Worm (Caenorhabditis elegans): ENCODE results near the gene F21C10.1.

Gene F21C10.1

ce11 chrV:9165073-9165699 is 33.0 kb downstream of the F21C10.1 start, which contains the start of gene col-10:
col-10 (minus strand) TSS chrV:9165307.
- TF ChIP-seq Y48G9A.11 (GFP tag; IDR thresholded peaks at IDR 0.05) (no peak), nhr-42 (GFP tag; IDR thresholded peaks at IDR 0.05) (0 out of 2 replicates have a peak, but pooled peaks have one; percentile 18), ama-1 (optimal IDR thresholded peaks at IDR 0.05) (peak; percentile 95), snpc-1.2 (GFP tag; IDR thresholded peaks at IDR 0.05) (peak; percentile 35; the same call in 1 of the 2 replicates), nhr-25 (tag; optimal IDR thresholded peaks at IDR 0.05; ENCODE audit: borderline replicate concordance, insufficient read depth) (peak; percentile 76), nhr-28 (tag; optimal IDR thresholded peaks at IDR 0.05) (peak; percentile 41), T26A8.4 (GFP tag; IDR thresholded peaks at IDR 0.05) (0 out of 2 replicates have a peak, but pooled peaks have one; percentile 33), hlh-11 (tag; optimal IDR thresholded peaks at IDR 0.05) (peak; percentile 6), unc-62 (GFP tag; optimal IDR thresholded peaks at IDR 0.05 in 1 of 2) (peak in 1 of 2 experiments; percentile 66), unc-62 (tag; optimal IDR thresholded peaks at IDR 0.05) (no peak), mep-1 (tag; optimal IDR thresholded peaks at IDR 0.05) (peak; percentile 3), ces-1 (GFP tag; optimal IDR thresholded peaks at IDR 0.05) (no peak), fos-1 (tag; optimal IDR thresholded peaks at IDR 0.05) (no peak)

- peak in 1 of 2 experiments; percentile 89 for TF ChIP-seq unc-62 (GFP tag; optimal IDR thresholded peaks at IDR 0.05 in 1 of 2)
- no peak for TF ChIP-seq unc-62 (tag; optimal IDR thresholded peaks at IDR 0.05)
- peak; percentile 13 for TF ChIP-seq nhr-25 (tag; optimal IDR thresholded peaks at IDR 0.05; ENCODE audit: borderline replicate concordance, insufficient read depth)
- peak; percentile 22 for TF ChIP-seq aha-1 (tag)
- no peak for TF ChIP-seq snpc-4 (tag; optimal IDR thresholded peaks at IDR 0.05)
- TF ChIP-seq nhr-28 (tag; optimal IDR thresholded peaks at IDR 0.05): peak; percentile 19
These were observed 34.2 kb downstream of the F21C10.1 start for ce11 chrV:9166306-9166705.

- TF ChIP-seq F37D6.2 (tag; optimal IDR thresholded peaks at IDR 0.05): no peak
- no peak for TF ChIP-seq pqm-1 (tag; optimal IDR thresholded peaks at IDR 0.05)
- TF ChIP-seq ctbp-1 (GFP tag; IDR thresholded peaks at IDR 0.05): no peak
- no peak for TF ChIP-seq aha-1 (tag)
- TF ChIP-seq daf-16 (GFP tag; optimal IDR thresholded peaks at IDR 0.05): no peak
- TF ChIP-seq daf-16 (tag; optimal IDR thresholded peaks at IDR 0.05): no peak
- no peak for TF ChIP-seq Y5F2A.4 (GFP tag; optimal IDR thresholded peaks at IDR 0.05)
- no peak for TF ChIP-seq hif-1 (tag; optimal IDR thresholded peaks at IDR 0.05)
- no peak for TF ChIP-seq ztf-11 (tag; optimal IDR thresholded peaks at IDR 0.05)
These were observed 35.9 kb downstream of the F21C10.1 start, which contains the start of gene B0222.11 for ce11 chrV:9168089-9168488. B0222.11 (minus strand) TSS chrV:9168189.

- TF ChIP-seq nhr-25 (tag; optimal IDR thresholded peaks at IDR 0.05; ENCODE audit: borderline replicate concordance, insufficient read depth): no peak
- TF ChIP-seq nhr-77 (tag; optimal IDR thresholded peaks at IDR 0.05): peak; percentile 61
- TF ChIP-seq daf-16 (GFP tag; optimal IDR thresholded peaks at IDR 0.05): no peak
- peak; percentile 92 for TF ChIP-seq daf-16 (tag; optimal IDR thresholded peaks at IDR 0.05)
- TF ChIP-seq hlh-11 (tag; optimal IDR thresholded peaks at IDR 0.05): peak; percentile 28
- peak; percentile 29 for TF ChIP-seq pqm-1 (tag; optimal IDR thresholded peaks at IDR 0.05)
- no peak for TF ChIP-seq mxl-3 (GFP tag; optimal IDR thresholded peaks at IDR 0.05)
- peak; percentile 68 for TF ChIP-seq nhr-28 (tag; optimal IDR thresholded peaks at IDR 0.05)
- no peak for TF ChIP-seq R02D3.7 (tag; optimal IDR thresholded peaks at IDR 0.05)
- TF ChIP-seq dmd-6 (GFP tag; IDR thresholded peaks at IDR 0.05): peak; percentile 18; the same call in 1 of the 2 replicates
- TF ChIP-seq php-3 (GFP tag; IDR thresholded peaks at IDR 0.05): no peak
- peak; percentile 59 for TF ChIP-seq dve-1 (tag; optimal IDR thresholded peaks at IDR 0.05; ENCODE audit: insufficient read depth)
These were observed 40.8 kb downstream of the F21C10.1 start, which contains the start of gene gad-3 for ce11 chrV:9172989-9173388. gad-3 (minus strand) TSS chrV:9173005.

- TF ChIP-seq ctbp-1 (GFP tag; IDR thresholded peaks at IDR 0.05) (no peak), daf-16 (GFP tag; optimal IDR thresholded peaks at IDR 0.05) (no peak), daf-16 (tag; optimal IDR thresholded peaks at IDR 0.05) (peak; percentile 26)
These were observed 41.6 kb downstream of the F21C10.1 start, which contains the start of gene pqn-16 for ce11 chrV:9173789-9174188. pqn-16 (plus strand) TSS chrV:9174089.
